Worm (Caenorhabditis elegans) whole organism, young adult: Measurements from ENCODE around the gene T13F3.8.
A peak's percentile ranks its signal among the peaks of the same experiment; 100 is the strongest.

Experiments
- Y95B8A.8 ChIP-seq: fragments of 200-800 bp; sonication (Bioruptor generic); IDR thresholded peaks from 2 replicates; pipeline ENCODE4 v1.3.6; 2022; ENCODE audit warnings: missing genetic modification reagents, missing genetic modification characterization, missing compliant biosample characterization
- him-1 ChIP-seq: sonication (generic microtip); optimal IDR thresholded peaks from 2 replicates; lab custom pipeline; 2016; ENCODE audit warnings: missing genotype, missing genetic modification reagents, missing genetic modification characterization, missing compliant biosample characterization
- madf-8 ChIP-seq: fragments of 200-800 bp; sonication (Bioruptor generic); conservative IDR thresholded peaks from 2 replicates; pipeline ENCODE4 v1.3.6; 2022; ENCODE audit warnings: missing genetic modification reagents, missing genetic modification characterization, missing compliant biosample characterization
- snpc-4 ChIP-seq, 5 experiments: fragments of 150-350 bp in 1 of 5; sonication (generic microtip) in 4 of 5; optimal IDR thresholded peaks; 2 replicates each; lab custom pipeline; 2014 to 2018; ENCODE audit warnings: missing genetic modification characterization in 5 of 5, missing biosample characterization in 3 of 5, antibody characterized with exemption in 2 of 5, mild to moderate bottlenecking in 2 of 5, missing compliant biosample characterization in 2 of 5, missing genotype in 2 of 5, moderate library complexity in 2 of 5, missing genetic modification reagents in 1 of 5

- no peak for TF ChIP-seq Y95B8A.8 (GFP tag; lab: Robert Waterston, UW)
- TF ChIP-seq snpc-4 (GFP tag; optimal IDR thresholded peaks at IDR 0.05; lab: Kevin White, UChicago), result no peak
- peak in 2 of 4 experiments; percentile 14 to 41 for TF ChIP-seq snpc-4 (tag; optimal IDR thresholded peaks at IDR 0.05; lab: Kevin White, UChicago)
- no peak for TF ChIP-seq him-1
- TF ChIP-seq madf-8 (GFP tag; lab: Robert Waterston, UW), result no peak
Measured at ce11 chrV:16302439-16302838, 32.8 kb downstream of the T13F3.8 start, which contains the start of the genes C31A11.13 and oac-6.
